Worm (Caenorhabditis elegans): ENCODE measurements around the gene ctsa-3.2.

- no peak for TF ChIP-seq unc-55 (GFP tag; optimal IDR thresholded peaks at IDR 0.05)
- no peak for TF ChIP-seq fax-1 (tag; optimal IDR thresholded peaks at IDR 0.05)
- peak; percentile 33 for TF ChIP-seq unc-42 (tag; optimal IDR thresholded peaks at IDR 0.05)
- TF ChIP-seq ceh-14 (tag; optimal IDR thresholded peaks at IDR 0.05): no peak
- no peak for TF ChIP-seq unc-3 (GFP tag; conservative IDR thresholded peaks at IDR 0.05)
- no peak for TF ChIP-seq unc-3 (tag; optimal IDR thresholded peaks at IDR 0.05)
- no peak for TF ChIP-seq pqm-1 (tag; optimal IDR thresholded peaks at IDR 0.05)
- TF ChIP-seq K02D7.2 (tag; optimal IDR thresholded peaks at IDR 0.05): no peak
- TF ChIP-seq pag-3 (tag; optimal IDR thresholded peaks at IDR 0.05; ENCODE audit: borderline replicate concordance): no peak
- TF ChIP-seq hlh-8 (tag; optimal IDR thresholded peaks at IDR 0.05): no peak
- TF ChIP-seq ceh-18 (tag; optimal IDR thresholded peaks at IDR 0.05): no peak
- TF ChIP-seq unc-86 (tag; optimal IDR thresholded peaks at IDR 0.05): no peak
Observed at ce11 chrII:9892409-9892808, 17.4 kb downstream of the ctsa-3.2 start, which contains the start of gene C08H9.16.

Data from whole organism, late embryonic.